Worm (Caenorhabditis elegans) whole organism, L4 larva: ENCODE measurements around the gene F22E5.7.

Experiments used
- R02D3.7 ChIP-seq: fragments of 150-350 bp; sonication (generic microtip); optimal IDR thresholded peaks from 3 replicates; lab custom pipeline; 2014; ENCODE audit warnings: missing biosample characterization, missing genetic modification characterization
- ZK546.5 ChIP-seq, 2 experiments: sonication (generic microtip); optimal IDR thresholded peaks; 2 replicates each; lab custom pipeline; 2017; ENCODE audit warnings: missing biosample characterization in 2 of 2, missing genetic modification characterization in 2 of 2
- dpl-1 ChIP-seq: fragments of 150-350 bp; optimal IDR thresholded peaks from 2 replicates; lab custom pipeline; 2014; ENCODE audit warnings: missing biosample characterization, missing genetic modification reagents, missing genetic modification characterization
- fkh-10 ChIP-seq: fragments of 150-350 bp; optimal IDR thresholded peaks from 2 replicates; lab custom pipeline; 2014; ENCODE audit warnings: missing biosample characterization, missing genetic modification reagents, missing genetic modification characterization
- jun-1 ChIP-seq: fragments of 150-350 bp; optimal IDR thresholded peaks from 2 replicates; lab custom pipeline; 2014; ENCODE audit warnings: missing biosample characterization, missing genetic modification reagents, missing genetic modification characterization
- nhr-25 ChIP-seq: sonication (generic microtip); optimal IDR thresholded peaks from 2 replicates; lab custom pipeline; 2017; ENCODE audit warnings: missing genetic modification characterization, mild to moderate bottlenecking, missing compliant biosample characterization, antibody characterized with exemption, moderate library complexity, borderline replicate concordance; ENCODE audit not compliant: insufficient read depth
- nhr-41 ChIP-seq: fragments of 200-800 bp; sonication (Bioruptor generic); IDR thresholded peaks from 2 replicates; pipeline ENCODE4 v1.3.6; 2022; ENCODE audit warnings: missing genetic modification reagents, missing genetic modification characterization, missing compliant biosample characterization
- nhr-6 ChIP-seq: fragments of 150-350 bp; optimal IDR thresholded peaks from 2 replicates; lab custom pipeline; 2014; ENCODE audit warnings: missing biosample characterization, missing genetic modification characterization
- pha-4 ChIP-seq, 2 experiments: fragments of 150-350 bp in 1 of 2; fragments of 200-800 bp in 1 of 2; sonication (Bioruptor generic) in 1 of 2; IDR thresholded peaks in 1 of 2; optimal IDR thresholded peaks in 1 of 2; 2 replicates each; pipeline versions ENCODE4 v1.3.6 to Lab custom; 2014 to 2022; ENCODE audit warnings: missing genetic modification characterization in 2 of 2, missing genetic modification reagents in 2 of 2, missing biosample characterization in 1 of 2, missing compliant biosample characterization in 1 of 2

ce11 chrII:2631169-2631568, 10.7 kb upstream of the F22E5.7 start, which contains the start of gene D2062.1:
- TF ChIP-seq nhr-41 (no peak), nhr-6 (no peak), fkh-10 (no peak), ZK546.5 (tag; optimal IDR thresholded peaks at IDR 0.05; lab: Kevin White, UChicago) (no peak), dpl-1 (no peak), pha-4 (GFP tag; IDR thresholded peaks at IDR 0.05; lab: Robert Waterston, UW) (no peak), pha-4 (tag; optimal IDR thresholded peaks at IDR 0.05; lab: Kevin White, UChicago) (no peak), jun-1 (tag; lab: Kevin White, UChicago) (no peak), nhr-25 (no peak), R02D3.7 (tag; lab: Kevin White, UChicago) (no peak)
